Fruit fly (Drosophila melanogaster): ENCODE results near the gene CtsL4.

Gene CtsL4

dm6 chr2L:10341405-10341804, 15.0 kb downstream of the CtsL4 start, which contains the start of gene CG31715 (continued):
- TF ChIP-seq CG7786 (GFP tag; optimal IDR thresholded peaks at IDR 0.05) (no peak), tap (tag; optimal IDR thresholded peaks at IDR 0.05) (no peak), az2 (GFP tag; optimal IDR thresholded peaks at IDR 0.05) (no peak), zfh2 (GFP tag; optimal IDR thresholded peaks at IDR 0.05) (no peak), chm (GFP tag; IDR thresholded peaks at IDR 0.05) (no peak), Stat92E (GFP tag; optimal IDR thresholded peaks at IDR 0.05) (no peak), CG2116 (GFP tag; optimal IDR thresholded peaks at IDR 0.05) (peak; percentile 39), CG11456 (GFP tag; IDR thresholded peaks at IDR 0.05) (no peak), psq (GFP tag; optimal IDR thresholded peaks at IDR 0.05) (no peak), CG17612 (GFP tag; IDR thresholded peaks at IDR 0.05) (no peak), Elba2 (GFP tag; optimal IDR thresholded peaks at IDR 0.05) (no peak), chinmo (GFP tag; IDR thresholded peaks at IDR 0.05; ENCODE audit: partially characterized antibody) (no peak), Gug (GFP tag; IDR thresholded peaks at IDR 0.05) (no peak), CG16813 (GFP tag; IDR thresholded peaks at IDR 0.05; ENCODE audit: partially characterized antibody) (peak; percentile 47; the same call in 1 of the 3 replicates), wor (GFP tag; IDR thresholded peaks at IDR 0.05) (no peak), GATAe (GFP tag; conservative IDR thresholded peaks at IDR 0.05) (no peak), nerfin-2 (GFP tag; IDR thresholded peaks at IDR 0.05; ENCODE audit: partially characterized antibody) (no peak), Lim3 (GFP tag; IDR thresholded peaks at IDR 0.05) (no peak), dmrt99B (tag; optimal IDR thresholded peaks at IDR 0.05) (no peak), hkb (optimal IDR thresholded peaks at IDR 0.05) (no peak), hkb (GFP tag; IDR thresholded peaks at IDR 0.05) (no peak), Rfx (GFP tag; IDR thresholded peaks at IDR 0.05) (no peak), wdn (GFP tag; IDR thresholded peaks at IDR 0.05) (no peak), ind (GFP tag; optimal IDR thresholded peaks at IDR 0.05) (no peak), cato (GFP tag; optimal IDR thresholded peaks at IDR 0.05; ENCODE audit: borderline replicate concordance) (no peak), CG4854 (GFP tag; optimal IDR thresholded peaks at IDR 0.05) (no peak), CG9876 (GFP tag; optimal IDR thresholded peaks at IDR 0.05) (no peak), BtbVII (GFP tag; optimal IDR thresholded peaks at IDR 0.05) (no peak), CG10321 (GFP tag; IDR thresholded peaks at IDR 0.05) (no peak), caup (GFP tag; optimal IDR thresholded peaks at IDR 0.05; ENCODE audit: severe bottlenecking) (no peak), lmd (GFP tag; IDR thresholded peaks at IDR 0.05) (no peak), esg (GFP tag; conservative IDR thresholded peaks at IDR 0.05) (0 out of 2 replicates have a peak, but pooled peaks have one; percentile 11), phol (tag; optimal IDR thresholded peaks at IDR 0.05) (peak; percentile 13), CG9609 (GFP tag; optimal IDR thresholded peaks at IDR 0.05) (no peak), CG14441 (GFP tag; IDR thresholded peaks at IDR 0.05) (no peak), hb (GFP tag; IDR thresholded peaks at IDR 0.05; ENCODE audit: partially characterized antibody) (no peak), CG11085 (GFP tag; IDR thresholded peaks at IDR 0.05) (no peak), crol (GFP tag; IDR thresholded peaks at IDR 0.05) (no peak), tx (GFP tag; optimal IDR thresholded peaks at IDR 0.05) (no peak), tna (GFP tag; IDR thresholded peaks at IDR 0.05; ENCODE audit: partially characterized antibody) (no peak; the same call in 1 of the 2 replicates), CG2120 (GFP tag; optimal IDR thresholded peaks at IDR 0.05) (peak; percentile 23), HmgD (GFP tag; optimal IDR thresholded peaks at IDR 0.05) (no peak), CG6813 (GFP tag; optimal IDR thresholded peaks at IDR 0.05) (no peak), Dip3 (GFP tag; optimal IDR thresholded peaks at IDR 0.05) (no peak), ac (GFP tag; optimal IDR thresholded peaks at IDR 0.05) (no peak), CG15696 (tag; optimal IDR thresholded peaks at IDR 0.05) (no peak), CG13624 (GFP tag; optimal IDR thresholded peaks at IDR 0.05) (no peak), E2f1 (GFP tag; IDR thresholded peaks at IDR 0.05) (no peak), TFAM (GFP tag; optimal IDR thresholded peaks at IDR 0.05) (no peak), CG3995 (GFP tag; optimal IDR thresholded peaks at IDR 0.05) (peak; percentile 23), mld (GFP tag; IDR thresholded peaks at IDR 0.05; ENCODE audit: partially characterized antibody) (no peak), CG14014 (GFP tag; IDR thresholded peaks at IDR 0.05) (no peak)
